Worm (Caenorhabditis elegans) whole organism, young adult: Measurements from ENCODE around the gene str-141.
A peak's percentile ranks its signal among the peaks of the same experiment; 100 is the strongest.

ENCODE experiments used
- B0035.1 ChIP-seq: sonication (generic microtip); optimal IDR thresholded peaks from 2 replicates; lab custom pipeline; 2016; ENCODE audit warnings: missing genetic modification characterization, mild to moderate bottlenecking, missing compliant biosample characterization, missing genotype, missing genetic modification reagents
- D2030.7 ChIP-seq: fragments of 200-800 bp; sonication (Bioruptor generic); IDR thresholded peaks from 2 replicates; pipeline ENCODE4 v1.3.6; 2022; ENCODE audit warnings: missing genetic modification reagents, missing genetic modification characterization, missing compliant biosample characterization
- F10E7.11 ChIP-seq: sonication (generic microtip); optimal IDR thresholded peaks from 2 replicates; lab custom pipeline; 2017; ENCODE audit warnings: mild to moderate bottlenecking, missing genetic modification characterization, moderate library complexity, missing compliant biosample characterization
- F37B4.10 ChIP-seq: fragments of 200-800 bp; sonication (Bioruptor generic); IDR thresholded peaks from 2 replicates; pipeline ENCODE4 v1.3.6; 2022; ENCODE audit warnings: missing genetic modification characterization, missing compliant biosample characterization
- F57C9.4 ChIP-seq: sonication (generic microtip); optimal IDR thresholded peaks from 2 replicates; lab custom pipeline; 2017; ENCODE audit warnings: mild to moderate bottlenecking, missing genetic modification characterization, missing compliant biosample characterization
- Y56A3A.18 ChIP-seq: fragments of 200-800 bp; sonication (Bioruptor generic); IDR thresholded peaks from 2 replicates; pipeline ENCODE4 v1.3.6; 2022; ENCODE audit warnings: missing genetic modification reagents, missing genetic modification characterization, missing compliant biosample characterization
- atf-7 ChIP-seq: sonication (generic microtip); optimal IDR thresholded peaks from 2 replicates; lab custom pipeline; 2017; ENCODE audit warnings: mild to moderate bottlenecking, missing genetic modification characterization, missing compliant biosample characterization
- attf-3 ChIP-seq: fragments of 200-800 bp; sonication (Bioruptor generic); conservative IDR thresholded peaks from 2 replicates; pipeline ENCODE4 v1.3.6; 2022; ENCODE audit warnings: missing genetic modification reagents, missing genetic modification characterization, missing compliant biosample characterization
- bed-1 ChIP-seq: fragments of 200-800 bp; sonication (Bioruptor generic); IDR thresholded peaks from 2 replicates; pipeline ENCODE4 v1.3.6; 2022; ENCODE audit warnings: missing genetic modification reagents, missing genetic modification characterization, missing compliant biosample characterization
- ceh-27 ChIP-seq: fragments of 200-800 bp; sonication (Bioruptor generic); optimal IDR thresholded peaks from 2 replicates; lab custom pipeline; 2018; ENCODE audit warnings: mild to moderate bottlenecking, missing genetic modification characterization, moderate library complexity, missing compliant biosample characterization
- dox-1 ChIP-seq: fragments of 200-800 bp; sonication (Bioruptor generic); IDR thresholded peaks from 2 replicates; pipeline ENCODE4 v1.3.6; 2022; ENCODE audit warnings: missing genetic modification reagents, missing genetic modification characterization, missing compliant biosample characterization
- egl-18 ChIP-seq: fragments of 200-800 bp; sonication (Bioruptor generic); IDR thresholded peaks from 2 replicates; pipeline ENCODE4 v1.3.6; 2022; ENCODE audit warnings: missing genetic modification reagents, missing genetic modification characterization, missing compliant biosample characterization
- egrh-3 ChIP-seq: fragments of 200-800 bp; sonication (Bioruptor generic); IDR thresholded peaks from 2 replicates; pipeline ENCODE4 v1.3.6; 2022; ENCODE audit warnings: missing genetic modification reagents, missing genetic modification characterization, missing compliant biosample characterization
- fkh-3 ChIP-seq: sonication (generic microtip); optimal IDR thresholded peaks from 2 replicates; lab custom pipeline; 2016; ENCODE audit warnings: mild to moderate bottlenecking, missing genetic modification characterization, missing compliant biosample characterization
- gei-17 ChIP-seq: fragments of 200-800 bp; sonication (Bioruptor generic); optimal IDR thresholded peaks from 2 replicates; lab custom pipeline; 2018; ENCODE audit warnings: mild to moderate bottlenecking, missing genetic modification characterization, missing compliant biosample characterization
- him-1 ChIP-seq: sonication (generic microtip); optimal IDR thresholded peaks from 2 replicates; lab custom pipeline; 2016; ENCODE audit warnings: missing genotype, missing genetic modification reagents, missing genetic modification characterization, missing compliant biosample characterization
- hlh-26 ChIP-seq: fragments of 200-800 bp; sonication (Bioruptor generic); conservative IDR thresholded peaks from 2 replicates; pipeline ENCODE4 v1.3.6; 2022; ENCODE audit warnings: missing genetic modification reagents, missing genetic modification characterization, missing compliant biosample characterization
- hmg-1.2 ChIP-seq: fragments of 200-800 bp; sonication (Bioruptor generic); IDR thresholded peaks from 2 replicates; pipeline ENCODE4 v1.3.6; 2022; ENCODE audit warnings: missing genetic modification reagents, missing genetic modification characterization, missing compliant biosample characterization
- lin-26 ChIP-seq: fragments of 200-800 bp; sonication (Bioruptor generic); IDR thresholded peaks from 2 replicates; pipeline ENCODE4 v1.3.6; 2022; ENCODE audit warnings: missing genetic modification reagents, missing genetic modification characterization, missing compliant biosample characterization
- lin-35 ChIP-seq, 3 experiments: fragments of 150-350 bp in 2 of 3; sonication (generic microtip) in 1 of 3; optimal IDR thresholded peaks; 2 replicates each; lab custom pipeline; 2014 to 2018; ENCODE audit warnings: missing biosample characterization in 3 of 3, missing genetic modification characterization in 3 of 3, missing genetic modification reagents in 3 of 3
- madf-6 ChIP-seq: fragments of 200-800 bp; sonication (Bioruptor generic); IDR thresholded peaks from 2 replicates; pipeline ENCODE4 v1.3.6; 2022; ENCODE audit warnings: missing genetic modification reagents, missing genetic modification characterization, missing compliant biosample characterization
- mcd-1 ChIP-seq: fragments of 200-800 bp; sonication (Bioruptor generic); IDR thresholded peaks from 2 replicates; pipeline ENCODE4 v1.3.6; 2022; ENCODE audit warnings: missing genetic modification reagents, missing genetic modification characterization, missing compliant biosample characterization
- nfyb-1 ChIP-seq: fragments of 200-800 bp; sonication (Bioruptor generic); IDR thresholded peaks from 2 replicates; pipeline ENCODE4 v1.3.6; 2022; ENCODE audit warnings: missing genetic modification reagents, missing genetic modification characterization, missing compliant biosample characterization
- nhr-120 ChIP-seq: fragments of 200-800 bp; sonication (Bioruptor generic); IDR thresholded peaks from 2 replicates; pipeline ENCODE4 v1.3.6; 2022; ENCODE audit warnings: missing genetic modification characterization, missing compliant biosample characterization
- nhr-27 ChIP-seq: fragments of 200-800 bp; sonication (Bioruptor generic); optimal IDR thresholded peaks from 2 replicates; lab custom pipeline; 2018; ENCODE audit warnings: mild to moderate bottlenecking, missing genetic modification characterization, moderate library complexity, missing compliant biosample characterization
- pbrm-1 ChIP-seq: fragments of 200-800 bp; sonication (Bioruptor generic); IDR thresholded peaks from 2 replicates; pipeline ENCODE4 v1.3.6; 2022; ENCODE audit warnings: missing genetic modification reagents, missing genetic modification characterization, missing compliant biosample characterization
- rcor-1 ChIP-seq: fragments of 200-800 bp; sonication (Bioruptor generic); IDR thresholded peaks from 2 replicates; pipeline ENCODE4 v1.3.6; 2022; ENCODE audit warnings: missing genetic modification reagents, missing genetic modification characterization, missing compliant biosample characterization
- repo-1 ChIP-seq: sonication (generic microtip); optimal IDR thresholded peaks from 2 replicates; lab custom pipeline; 2017; ENCODE audit warnings: mild to moderate bottlenecking, missing genetic modification characterization, missing compliant biosample characterization
- snpc-1.3 ChIP-seq: sonication (generic microtip); optimal IDR thresholded peaks from 2 replicates; lab custom pipeline; 2017; ENCODE audit warnings: missing genetic modification characterization, mild to moderate bottlenecking, missing compliant biosample characterization, antibody characterized with exemption, moderate library complexity, missing genotype, missing genetic modification reagents; ENCODE audit not compliant: insufficient read depth
- zfh-2 ChIP-seq: fragments of 200-800 bp; sonication (Bioruptor generic); conservative IDR thresholded peaks from 2 replicates; pipeline ENCODE4 v1.3.6; 2022; ENCODE audit warnings: missing genetic modification reagents, missing genetic modification characterization, missing compliant biosample characterization
- zim-3 ChIP-seq: sonication (generic microtip); optimal IDR thresholded peaks from 2 replicates; lab custom pipeline; 2017; ENCODE audit warnings: mild to moderate bottlenecking, missing genetic modification characterization, moderate library complexity, missing compliant biosample characterization
- ztf-22 ChIP-seq: fragments of 200-800 bp; sonication (Bioruptor generic); optimal IDR thresholded peaks from 2 replicates; lab custom pipeline; 2018; ENCODE audit warnings: mild to moderate bottlenecking, missing genetic modification characterization, moderate library complexity, missing compliant biosample characterization
- ztf-25 ChIP-seq: fragments of 200-800 bp; sonication (Bioruptor generic); IDR thresholded peaks from 2 replicates; pipeline ENCODE4 v1.3.6; 2022; ENCODE audit warnings: missing genetic modification reagents, missing genetic modification characterization, missing compliant biosample characterization
- ztf-26 ChIP-seq: sonication (generic microtip); optimal IDR thresholded peaks from 2 replicates; lab custom pipeline; 2017; ENCODE audit warnings: missing genetic modification characterization, missing compliant biosample characterization

The str-141 gene

DNA sequence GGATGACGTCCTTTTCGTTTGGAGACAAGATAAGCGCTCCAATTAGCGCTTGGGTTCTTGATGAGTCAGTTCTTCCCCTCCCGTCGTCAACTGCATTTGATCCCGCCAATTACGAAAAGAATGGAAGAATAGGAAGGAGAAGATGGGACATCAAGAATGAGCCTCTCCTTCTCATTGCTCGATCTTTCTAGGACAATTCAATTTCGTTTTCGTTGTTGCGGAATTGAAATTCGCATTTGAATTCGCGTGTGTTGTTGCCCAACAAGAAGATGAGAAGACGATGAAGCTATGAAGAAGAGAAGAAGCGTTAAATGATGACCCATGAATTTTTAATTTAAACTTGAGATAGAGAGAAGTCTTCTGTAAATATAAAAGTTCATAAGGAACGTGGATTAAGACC lies 13.3 kb upstream of the str-141 start:
- TF ChIP-seq ceh-27 (GFP tag; lab: Kevin White, UChicago) (no peak), repo-1 (tag; lab: Kevin White, UChicago) (no peak), fkh-3 (tag; lab: Kevin White, UChicago) (no peak), F57C9.4 (no peak), zim-3 (tag; lab: Kevin White, UChicago) (no peak), him-1 (tag; lab: Kevin White, UChicago) (no peak), egl-18 (GFP tag; lab: Robert Waterston, UW) (no peak)
- TF ChIP-seq, all 124 proteins: peak for 0

DNA sequence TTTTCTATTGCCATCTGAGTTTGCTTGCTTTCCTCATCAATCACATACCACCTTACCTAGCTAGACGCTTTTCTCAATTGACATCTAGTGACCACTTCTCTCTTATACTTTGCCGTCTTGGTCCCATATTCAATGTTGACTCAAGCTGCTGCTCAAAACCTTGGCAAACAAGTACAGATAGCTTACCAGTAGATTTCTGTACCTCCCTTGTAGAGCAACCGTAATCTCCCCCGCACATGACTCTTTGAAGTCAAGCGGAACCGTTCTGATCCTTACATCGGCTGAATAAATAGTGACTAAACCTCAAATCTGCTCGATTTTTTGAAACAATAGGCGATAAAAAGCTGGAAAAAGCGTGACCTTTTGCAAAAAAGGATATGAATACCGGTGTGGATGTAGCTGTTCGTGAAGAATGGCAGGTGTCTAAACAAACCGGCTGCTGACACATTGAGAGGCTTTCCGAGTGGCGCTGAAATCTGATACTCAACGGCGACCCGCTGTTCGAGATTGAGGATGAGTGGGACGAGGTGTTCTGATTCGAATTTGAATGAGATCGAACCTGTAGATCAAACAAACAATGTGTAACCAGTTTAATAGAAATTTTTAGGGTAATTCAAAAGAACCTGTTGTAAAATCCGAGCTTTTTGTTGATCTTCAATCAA lies 12.3 kb upstream of the str-141 start:
- TF ChIP-seq ztf-26 (tag; lab: Kevin White, UChicago) (no peak), ztf-22 (GFP tag; lab: Kevin White, UChicago) (no peak), F37B4.10 (GFP tag; lab: Robert Waterston, UW) (no peak), B0035.1 (tag; lab: Kevin White, UChicago) (no peak)

DNA sequence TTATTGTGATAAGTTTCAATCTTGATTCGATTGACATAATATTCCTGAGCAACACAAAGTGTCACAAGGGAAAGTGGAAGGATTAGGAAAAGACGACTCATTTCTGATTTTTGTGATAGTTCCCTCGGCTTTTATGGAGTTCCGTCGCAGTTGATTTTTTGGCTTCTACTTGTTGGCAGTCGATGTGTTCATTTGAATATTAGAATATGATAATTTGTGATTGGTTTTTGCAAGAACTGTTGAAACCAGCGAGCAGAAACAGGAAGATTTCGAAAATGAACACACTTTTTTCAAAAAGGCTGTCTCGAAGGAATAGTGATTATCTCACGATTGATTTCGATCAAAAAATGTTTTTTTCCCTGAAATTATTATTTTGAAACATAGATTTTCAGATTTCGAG lies 10.6 kb upstream of the str-141 start, which contains the start of gene T02E9.6:
Gene T02E9.6 (minus strand): TSS at position 101 of the 400 bp plus-strand sequence.
- no peak for TF ChIP-seq gei-17 (GFP tag; lab: Kevin White, UChicago)
- TF ChIP-seq zfh-2: no peak
- no peak for TF ChIP-seq ztf-26 (tag; lab: Kevin White, UChicago)
- TF ChIP-seq nfyb-1: no peak
- no peak for TF ChIP-seq madf-6 (GFP tag; lab: Robert Waterston, UW)
- no peak for TF ChIP-seq hlh-26 (GFP tag; lab: Robert Waterston, UW)
- TF ChIP-seq mcd-1 (GFP tag; lab: Robert Waterston, UW): no peak
- no peak for TF ChIP-seq attf-3 (GFP tag; lab: Robert Waterston, UW)
- no peak for TF ChIP-seq D2030.7
- no peak for TF ChIP-seq ceh-27 (GFP tag; lab: Kevin White, UChicago)
- TF ChIP-seq lin-35 (GFP tag; optimal IDR thresholded peaks at IDR 0.05; lab: Kevin White, UChicago): no peak
- TF ChIP-seq nhr-27: no peak
- TF ChIP-seq F10E7.11 (tag; lab: Kevin White, UChicago): no peak
- TF ChIP-seq him-1 (tag; lab: Kevin White, UChicago): no peak
- no peak for TF ChIP-seq atf-7 (tag; lab: Kevin White, UChicago)
- TF ChIP-seq bed-1 (GFP tag; lab: Robert Waterston, UW): no peak
- no peak for TF ChIP-seq snpc-1.3 (tag; lab: Kevin White, UChicago)
- TF ChIP-seq, all 124 proteins: peak for 0

DNA sequence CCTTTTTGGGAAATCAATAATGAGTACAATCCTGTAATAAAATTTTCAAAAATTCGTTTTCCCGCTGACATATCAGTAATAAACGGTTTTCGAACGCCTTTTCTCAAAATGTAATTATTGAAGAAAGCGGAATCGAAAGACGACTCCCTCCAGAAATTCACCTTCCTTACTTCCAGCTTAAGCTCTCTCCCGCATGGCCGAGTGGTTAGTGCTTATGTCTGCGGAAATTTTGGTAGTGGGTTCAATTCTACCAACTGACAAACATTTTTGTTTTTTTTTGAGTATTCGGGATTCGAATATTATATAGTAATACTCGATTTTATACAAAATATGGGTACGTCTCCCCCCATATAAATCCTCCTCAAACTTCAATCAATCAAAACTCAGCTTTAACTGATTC lies 8.2 kb upstream of the str-141 start:
- TF ChIP-seq madf-6 (GFP tag; lab: Robert Waterston, UW) (peak; percentile 52; the same call in 1 of the 2 replicates), dox-1 (GFP tag; lab: Robert Waterston, UW) (peak; percentile 61), mcd-1 (GFP tag; lab: Robert Waterston, UW) (peak; percentile 46; the same call in 1 of the 2 replicates), D2030.7 (peak; percentile 51), nhr-120 (GFP tag; lab: Robert Waterston, UW) (peak; percentile 35; the same call in 1 of the 2 replicates), pbrm-1 (GFP tag; lab: Robert Waterston, UW) (0 out of 2 replicates have a peak, but pooled peaks have one; percentile 37), Y56A3A.18 (GFP tag; lab: Robert Waterston, UW) (0 out of 2 replicates have a peak, but pooled peaks have one; percentile 56), lin-26 (GFP tag; lab: Robert Waterston, UW) (peak; percentile 83), hmg-1.2 (GFP tag; lab: Robert Waterston, UW) (peak; percentile 60), ztf-25 (peak; percentile 81), rcor-1 (GFP tag; lab: Robert Waterston, UW) (peak; percentile 40; the same call in 1 of the 2 replicates), egrh-3 (GFP tag; lab: Robert Waterston, UW) (peak; percentile 31; the same call in 1 of the 2 replicates)
